Worm (Caenorhabditis elegans): ENCODE data around the gene F52E4.5.

Gene F52E4.5

DNA sequence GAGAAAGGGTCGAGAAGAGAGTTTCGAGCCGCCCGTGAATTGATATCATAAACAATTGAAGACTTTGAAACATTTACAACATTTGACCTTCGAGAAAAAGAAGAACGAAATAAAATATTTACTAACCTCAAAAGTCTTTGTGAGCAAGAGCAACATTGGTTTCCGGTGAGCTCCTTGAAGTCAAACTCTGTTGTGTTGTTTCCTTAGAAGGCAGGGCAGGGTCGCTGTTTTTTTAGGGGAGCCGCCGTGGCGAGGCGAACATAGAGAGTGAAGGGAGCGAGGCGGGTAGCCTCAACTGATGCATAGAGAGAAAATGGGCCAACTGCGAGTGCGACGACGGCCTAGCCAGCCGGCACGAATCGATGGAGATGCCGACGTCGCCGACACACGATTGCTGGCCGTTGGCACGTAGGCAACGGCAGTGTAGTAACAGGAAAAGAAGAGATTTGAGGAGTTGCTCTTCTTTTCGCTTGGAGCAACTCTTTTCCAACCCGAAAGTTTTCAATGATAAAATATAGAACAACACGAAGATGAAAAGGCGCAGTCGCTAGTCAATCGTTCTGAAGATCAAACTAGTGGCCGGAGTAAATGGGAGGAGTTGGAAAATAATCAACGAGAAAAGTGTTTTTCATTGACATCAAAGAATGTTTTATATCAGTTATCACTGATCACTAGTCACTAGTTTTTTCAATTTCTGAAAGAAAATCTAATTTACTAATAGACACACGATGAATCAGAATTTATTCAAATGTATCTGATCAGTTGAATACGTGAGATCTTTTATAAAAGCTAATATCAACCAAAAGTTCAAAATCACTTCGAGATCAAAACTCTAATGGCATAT lies 29.1 kb upstream of the F52E4.5 start, which contains the start of gene mai-1 (continued):
- TF ChIP-seq T23F11.4 (GFP tag; optimal IDR thresholded peaks at IDR 0.05) (no peak), ztf-16 (tag; optimal IDR thresholded peaks at IDR 0.05) (no peak), che-1 (tag; optimal IDR thresholded peaks at IDR 0.05) (no peak), nfya-1 (tag; optimal IDR thresholded peaks at IDR 0.05) (peak; percentile 51), dve-1 (tag; optimal IDR thresholded peaks at IDR 0.05) (no peak), nhr-232 (tag; optimal IDR thresholded peaks at IDR 0.05) (no peak), zip-5 (tag; optimal IDR thresholded peaks at IDR 0.05) (no peak), tbx-2 (tag; optimal IDR thresholded peaks at IDR 0.05) (peak; percentile 67), dmd-4 (tag; optimal IDR thresholded peaks at IDR 0.05; ENCODE audit: borderline replicate concordance) (no peak), mec-3 (tag; optimal IDR thresholded peaks at IDR 0.05; ENCODE audit: borderline replicate concordance) (no peak), rnt-1 (tag; optimal IDR thresholded peaks at IDR 0.05) (no peak), fkh-10 (GFP tag; optimal IDR thresholded peaks at IDR 0.05) (no peak), ahr-1 (tag; optimal IDR thresholded peaks at IDR 0.05) (no peak), pha-2 (tag; optimal IDR thresholded peaks at IDR 0.05) (no peak), madf-2 (tag; optimal IDR thresholded peaks at IDR 0.05) (no peak), lim-6 (tag; optimal IDR thresholded peaks at IDR 0.05) (no peak), ceh-31 (tag; optimal IDR thresholded peaks at IDR 0.05) (peak; percentile 74), K02D7.2 (tag; optimal IDR thresholded peaks at IDR 0.05) (no peak), ama-1 (optimal IDR thresholded peaks at IDR 0.05) (no peak), sox-4 (tag; optimal IDR thresholded peaks at IDR 0.05) (no peak), C08G9.2 (tag; optimal IDR thresholded peaks at IDR 0.05) (no peak), tbx-7 (tag; optimal IDR thresholded peaks at IDR 0.05) (no peak), lin-11 (tag; optimal IDR thresholded peaks at IDR 0.05) (no peak), syd-9 (tag; optimal IDR thresholded peaks at IDR 0.05) (no peak), ceh-6 (GFP tag; optimal IDR thresholded peaks at IDR 0.05) (no peak), elt-4 (tag; optimal IDR thresholded peaks at IDR 0.05) (no peak), fax-1 (tag; optimal IDR thresholded peaks at IDR 0.05) (no peak), pros-1 (tag; optimal IDR thresholded peaks at IDR 0.05) (no peak), fkh-6 (tag; optimal IDR thresholded peaks at IDR 0.05) (no peak), ref-2 (tag; optimal IDR thresholded peaks at IDR 0.05) (peak; percentile 24), ceh-22 (tag; optimal IDR thresholded peaks at IDR 0.05) (no peak), unc-42 (tag; optimal IDR thresholded peaks at IDR 0.05) (no peak), odd-2 (tag; optimal IDR thresholded peaks at IDR 0.05) (no peak), elt-2 (tag; optimal IDR thresholded peaks at IDR 0.05) (no peak), hlh-6 (tag; optimal IDR thresholded peaks at IDR 0.05) (no peak), ceh-34 (tag; optimal IDR thresholded peaks at IDR 0.05) (peak; percentile 30)

DNA sequence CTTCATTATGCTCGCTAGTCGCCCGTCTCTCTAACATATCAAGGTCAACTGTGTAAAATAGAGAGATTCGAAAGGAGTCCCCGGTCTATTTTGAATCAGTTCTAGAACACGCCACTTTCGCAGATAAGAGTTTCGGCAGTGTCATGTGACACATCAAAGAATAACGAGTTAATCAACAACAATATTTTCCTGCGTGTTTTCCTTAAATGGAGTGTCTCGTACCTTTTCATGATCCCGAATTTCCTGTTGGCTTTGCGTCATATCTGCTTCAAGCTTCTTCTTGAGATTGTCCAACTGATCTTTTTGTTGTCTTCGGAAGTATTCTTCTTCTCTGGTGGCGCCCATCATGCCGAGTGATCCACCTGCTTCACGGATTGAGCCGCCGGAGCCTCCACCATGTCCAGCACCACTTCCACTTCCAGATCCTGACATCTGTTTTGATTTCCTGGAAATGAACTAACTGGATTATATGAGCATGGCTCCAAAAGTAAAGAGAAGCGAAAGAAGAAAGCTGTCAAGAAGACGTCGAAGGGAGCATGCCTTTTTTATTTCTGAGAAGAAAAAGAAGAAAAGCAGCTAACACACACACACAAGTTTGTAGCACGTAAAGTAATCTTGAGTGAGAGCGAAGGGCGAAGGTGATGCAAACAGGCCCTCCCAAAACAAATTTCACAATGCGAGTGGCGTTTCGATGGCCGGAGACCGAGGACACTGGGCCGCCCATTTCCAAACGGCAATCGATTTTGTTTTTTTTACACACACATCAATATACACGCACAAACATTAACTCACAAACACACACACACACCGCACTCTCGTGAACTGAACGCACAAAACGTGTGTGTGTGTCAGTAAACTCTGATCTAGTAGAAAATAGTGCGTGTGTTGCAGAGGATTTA lies 28.2 kb upstream of the F52E4.5 start:
- TF ChIP-seq ets-4 (tag; optimal IDR thresholded peaks at IDR 0.05): no peak
- peak; percentile 7 for TF ChIP-seq hlh-30 (tag; optimal IDR thresholded peaks at IDR 0.05; ENCODE audit: insufficient read depth)
- no peak for TF ChIP-seq pqm-1 (tag; optimal IDR thresholded peaks at IDR 0.05)
- no peak for TF ChIP-seq tbx-7 (tag; optimal IDR thresholded peaks at IDR 0.05)
- TF ChIP-seq ceh-45 (GFP tag; IDR thresholded peaks at IDR 0.05): no peak
- TF ChIP-seq madf-2 (tag; optimal IDR thresholded peaks at IDR 0.05): no peak
- peak; percentile 27 for TF ChIP-seq elt-2 (tag; optimal IDR thresholded peaks at IDR 0.05)
- peak; percentile 34 for TF ChIP-seq mec-3 (tag; optimal IDR thresholded peaks at IDR 0.05; ENCODE audit: borderline replicate concordance)
- no peak for TF ChIP-seq syd-9 (tag; optimal IDR thresholded peaks at IDR 0.05)
